Worm (Caenorhabditis elegans) whole organism, L4 larva: ENCODE data around the gene C35A5.11.

Source experiments
- aha-1 ChIP-seq: fragments of 150-350 bp; peaks from one replicate; lab custom pipeline; 2014; ENCODE audit warnings: missing biosample characterization, missing genetic modification characterization
- daf-12 ChIP-seq: fragments of 150-350 bp; optimal IDR thresholded peaks from 2 replicates; lab custom pipeline; 2014; ENCODE audit warnings: missing biosample characterization, missing genetic modification reagents, missing genetic modification characterization
- egl-27 ChIP-seq: sonication (generic microtip); optimal IDR thresholded peaks from 3 replicates; lab custom pipeline; 2017; ENCODE audit warnings: missing biosample characterization, missing genetic modification reagents, missing genetic modification characterization
- lin-39 ChIP-seq: fragments of 150-350 bp; optimal IDR thresholded peaks from 2 replicates; lab custom pipeline; 2014; ENCODE audit warnings: missing biosample characterization, missing genetic modification reagents, missing genetic modification characterization
- nhr-6 ChIP-seq: fragments of 150-350 bp; optimal IDR thresholded peaks from 2 replicates; lab custom pipeline; 2014; ENCODE audit warnings: missing biosample characterization, missing genetic modification characterization
- nhr-77 ChIP-seq: fragments of 150-350 bp; optimal IDR thresholded peaks from 2 replicates; lab custom pipeline; 2014; ENCODE audit warnings: missing biosample characterization, missing genetic modification characterization
- pha-4 ChIP-seq, 2 experiments: fragments of 150-350 bp in 1 of 2; fragments of 200-800 bp in 1 of 2; sonication (Bioruptor generic) in 1 of 2; IDR thresholded peaks in 1 of 2; optimal IDR thresholded peaks in 1 of 2; 2 replicates each; pipeline versions ENCODE4 v1.3.6 to Lab custom; 2014 to 2022; ENCODE audit warnings: missing genetic modification characterization in 2 of 2, missing genetic modification reagents in 2 of 2, missing biosample characterization in 1 of 2, missing compliant biosample characterization in 1 of 2
- unc-62 ChIP-seq, 3 experiments: fragments of 150-350 bp in 1 of 3; sonication (generic microtip); optimal IDR thresholded peaks in 2 of 3; peaks in 1 of 3; 1 replicate in 1 of 3; 2 replicates in 2 of 3; lab custom pipeline; 2014 to 2017; ENCODE audit warnings: missing biosample characterization in 3 of 3, missing genetic modification characterization in 3 of 3, missing genetic modification reagents in 3 of 3, missing genotype in 1 of 3

ce11 chrV:10548981-10549380, 46.1 kb upstream of the C35A5.11 start, which contains the start of gene srd-34:
- TF ChIP-seq pha-4 (GFP tag; IDR thresholded peaks at IDR 0.05; lab: Robert Waterston, UW) (no peak), pha-4 (tag; optimal IDR thresholded peaks at IDR 0.05; lab: Kevin White, UChicago) (no peak), unc-62 (GFP tag; optimal IDR thresholded peaks at IDR 0.05 in 1 of 2; lab: Kevin White, UChicago) (no peak), unc-62 (tag; optimal IDR thresholded peaks at IDR 0.05; lab: Kevin White, UChicago) (no peak), nhr-6 (tag; lab: Kevin White, UChicago) (no peak), lin-39 (tag; lab: Kevin White, UChicago) (no peak), daf-12 (no peak), nhr-77 (no peak), egl-27 (tag; lab: Kevin White, UChicago) (no peak), aha-1 (tag; lab: Kevin White, UChicago) (no peak)
